Worm (Caenorhabditis elegans) whole organism, L4/young adult: ENCODE results near the gene swsn-4.

ENCODE experiments used
- W03F9.2 ChIP-seq: fragments of 150-350 bp; optimal IDR thresholded peaks from 2 replicates; lab custom pipeline; 2014; ENCODE audit warnings: missing biosample characterization, missing genetic modification characterization
- dao-5 ChIP-seq: sonication (generic microtip); optimal IDR thresholded peaks from 2 replicates; lab custom pipeline; 2016; ENCODE audit warnings: missing genotype, missing genetic modification characterization, moderate library complexity, missing compliant biosample characterization
- him-1 ChIP-seq: sonication (generic microtip); optimal IDR thresholded peaks from 2 replicates; lab custom pipeline; 2016; ENCODE audit warnings: missing genotype, missing genetic modification reagents, missing genetic modification characterization, missing compliant biosample characterization

ce11 chrIV:11160707-11161106 lies 34.9 kb downstream of the swsn-4 start, which contains the start of gene C08F8.15:
- TF ChIP-seq him-1 (tag; lab: Kevin White, UChicago) (no peak), dao-5 (tag; lab: Kevin White, UChicago) (no peak), W03F9.2 (tag; lab: Kevin White, UChicago) (no peak)
